Worm (Caenorhabditis elegans) whole organism, early embryonic: ENCODE results near the gene D1086.12.

ENCODE experiments used
- ama-1 ChIP-seq: fragments of 150-350 bp; optimal IDR thresholded peaks from 2 replicates; lab custom pipeline; 2014
- ceh-36 ChIP-seq: sonication (generic microtip); optimal IDR thresholded peaks from 2 replicates; lab custom pipeline; 2016; ENCODE audit warnings: missing genetic modification characterization, inconsistent platforms, missing compliant biosample characterization
- hmg-4 ChIP-seq: fragments of 200-800 bp; sonication (Bioruptor generic); optimal IDR thresholded peaks from 2 replicates; lab custom pipeline; 2018; ENCODE audit warnings: mild to moderate bottlenecking, missing genetic modification characterization, missing compliant biosample characterization
- pes-1 ChIP-seq: fragments of 200-800 bp; sonication (Bioruptor generic); IDR thresholded peaks from 2 replicates; pipeline ENCODE4 v1.3.6; 2022; ENCODE audit warnings: missing genetic modification reagents, missing genetic modification characterization, missing compliant biosample characterization
- scrt-1 ChIP-seq: fragments of 200-800 bp; sonication (Bioruptor generic); IDR thresholded peaks from 2 replicates; pipeline ENCODE4 v1.3.6; 2022; ENCODE audit warnings: missing genetic modification characterization, missing compliant biosample characterization

DNA sequence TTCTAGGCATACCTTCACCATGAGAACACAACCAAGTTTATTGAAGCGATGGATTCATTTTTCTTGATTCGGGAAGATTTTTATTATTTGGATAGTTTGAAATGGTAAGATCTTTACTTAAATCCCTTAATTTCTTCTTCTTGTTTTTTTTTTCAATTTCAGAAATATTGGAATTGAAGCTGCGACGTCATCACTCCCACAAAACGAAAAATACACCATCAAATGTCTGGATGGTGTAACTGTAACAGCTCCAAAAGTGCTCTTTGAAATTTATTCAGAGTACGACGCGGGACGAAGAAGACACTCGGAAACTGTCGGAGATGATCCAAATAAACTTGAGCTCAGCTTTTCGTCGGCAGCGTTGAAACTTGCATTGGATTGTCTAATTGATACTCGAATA, 36.6 kb upstream of the D1086.12 start, which contains the start of gene D1086.21:
- TF ChIP-seq scrt-1 (GFP tag; lab: Robert Waterston, UW) (no peak), pes-1 (GFP tag; lab: Robert Waterston, UW) (no peak), ceh-36 (tag; lab: Kevin White, UChicago) (no peak), ama-1 (lab: Kevin White, UChicago) (no peak), hmg-4 (no peak)
